Worm (Caenorhabditis elegans) whole organism, L1 larva: Measurements from ENCODE around the gene R07E5.7.

Experiments used
- C04F5.9 ChIP-seq: sonication (generic microtip); optimal IDR thresholded peaks from 2 replicates; lab custom pipeline; 2016; ENCODE audit warnings: missing genetic modification characterization, missing compliant biosample characterization
- C16A3.4 ChIP-seq: fragments of 150-350 bp; optimal IDR thresholded peaks from 2 replicates; lab custom pipeline; 2014; ENCODE audit warnings: missing biosample characterization, missing genetic modification characterization
- C34B4.2 ChIP-seq: sonication (generic microtip); optimal IDR thresholded peaks from 2 replicates; lab custom pipeline; 2017; ENCODE audit warnings: mild to moderate bottlenecking, missing genetic modification characterization, missing compliant biosample characterization
- F16B12.6 ChIP-seq: fragments of 150-350 bp; optimal IDR thresholded peaks from 2 replicates; lab custom pipeline; 2014; ENCODE audit warnings: missing biosample characterization, missing genetic modification characterization
- aha-1 ChIP-seq: fragments of 150-350 bp; optimal IDR thresholded peaks from 2 replicates; lab custom pipeline; 2014; ENCODE audit warnings: missing biosample characterization, missing genetic modification characterization
- alr-1 ChIP-seq: fragments of 200-800 bp; sonication (Bioruptor generic); optimal IDR thresholded peaks from 2 replicates; lab custom pipeline; 2018; ENCODE audit warnings: borderline replicate concordance, mild to moderate bottlenecking, missing genetic modification characterization, missing compliant biosample characterization
- blmp-1 ChIP-seq: fragments of 150-350 bp; optimal IDR thresholded peaks from 2 replicates; lab custom pipeline; 2014; ENCODE audit warnings: missing biosample characterization, missing genetic modification characterization
- ceh-63 ChIP-seq: fragments of 200-800 bp; sonication (Bioruptor generic); optimal IDR thresholded peaks from 2 replicates; lab custom pipeline; 2018; ENCODE audit warnings: mild to moderate bottlenecking, missing genetic modification characterization, missing compliant biosample characterization
- ceh-82 ChIP-seq, 3 experiments: fragments of 150-350 bp in 1 of 3; sonication (generic microtip) in 2 of 3; optimal IDR thresholded peaks; 2 replicates each; lab custom pipeline; 2014 to 2017; ENCODE audit warnings: missing biosample characterization in 3 of 3, missing genetic modification characterization in 3 of 3
- ceh-88 ChIP-seq: fragments of 200-800 bp; sonication (Bioruptor generic); IDR thresholded peaks from 2 replicates; pipeline ENCODE4 v1.3.6; 2022; ENCODE audit warnings: missing genetic modification characterization, missing compliant biosample characterization
- ceh-90 ChIP-seq: sonication (generic microtip); optimal IDR thresholded peaks from 2 replicates; lab custom pipeline; 2016; ENCODE audit warnings: missing genetic modification characterization, missing compliant biosample characterization
- dpl-1 ChIP-seq, 3 experiments: fragments of 150-350 bp in 2 of 3; sonication (generic microtip) in 1 of 3; optimal IDR thresholded peaks; 2 replicates each; lab custom pipeline; 2014 to 2017; ENCODE audit warnings: missing biosample characterization in 3 of 3, missing genetic modification characterization in 3 of 3, missing genetic modification reagents in 3 of 3
- dsc-1 ChIP-seq: sonication (generic microtip); optimal IDR thresholded peaks from 2 replicates; lab custom pipeline; 2016; ENCODE audit warnings: mild to moderate bottlenecking, missing genetic modification characterization, missing compliant biosample characterization
- efl-1 ChIP-seq, 4 experiments: fragments of 150-350 bp; optimal IDR thresholded peaks in 3 of 4; peaks in 1 of 4; 1 replicate in 1 of 4; 2 replicates in 3 of 4; lab custom pipeline; 2014; ENCODE audit warnings: missing biosample characterization in 2 of 4, missing genetic modification characterization in 2 of 4, missing genetic modification reagents in 2 of 4
- egl-13 ChIP-seq: sonication (generic microtip); optimal IDR thresholded peaks from 2 replicates; lab custom pipeline; 2016; ENCODE audit warnings: missing genotype, missing genetic modification reagents, missing genetic modification characterization, missing compliant biosample characterization
- elt-2 ChIP-seq: sonication (generic microtip); optimal IDR thresholded peaks from 2 replicates; lab custom pipeline; 2016; ENCODE audit warnings: missing genetic modification characterization, mild to moderate bottlenecking, inconsistent platforms, missing compliant biosample characterization, missing genetic modification reagents
- elt-3 ChIP-seq, 6 experiments: fragments of 150-350 bp in 1 of 6; sonication (generic microtip); optimal IDR thresholded peaks; 2 replicates each; lab custom pipeline; 2017 to 2018; ENCODE audit warnings: missing biosample characterization in 6 of 6, missing genetic modification characterization in 6 of 6, inconsistent platforms in 1 of 6
- fkh-8 ChIP-seq: sonication (generic microtip); optimal IDR thresholded peaks from 2 replicates; lab custom pipeline; 2016; ENCODE audit warnings: mild to moderate bottlenecking, missing genetic modification characterization, missing compliant biosample characterization
- hpl-2 ChIP-seq: fragments of 150-350 bp; optimal IDR thresholded peaks from 2 replicates; lab custom pipeline; 2014; ENCODE audit warnings: missing biosample characterization, missing genetic modification reagents, missing genetic modification characterization
- irx-1 ChIP-seq: sonication (generic microtip); optimal IDR thresholded peaks from 2 replicates; lab custom pipeline; 2016; ENCODE audit warnings: missing genetic modification characterization, missing compliant biosample characterization
- isw-1 ChIP-seq: fragments of 200-800 bp; sonication (Bioruptor generic); IDR thresholded peaks from 2 replicates; pipeline ENCODE4 v1.3.6; 2022; ENCODE audit warnings: missing genetic modification characterization, missing compliant biosample characterization
- lin-13 ChIP-seq: fragments of 150-350 bp; optimal IDR thresholded peaks from 2 replicates; lab custom pipeline; 2014; ENCODE audit warnings: missing biosample characterization, missing genetic modification reagents, missing genetic modification characterization
- lin-15B ChIP-seq: fragments of 150-350 bp; sonication (generic microtip); optimal IDR thresholded peaks from 3 replicates; lab custom pipeline; 2014; ENCODE audit warnings: missing biosample characterization, missing genetic modification characterization
- lin-35 ChIP-seq, 2 experiments: fragments of 150-350 bp; optimal IDR thresholded peaks; 2 replicates each; lab custom pipeline; 2014; ENCODE audit warnings: missing biosample characterization in 2 of 2, missing genetic modification characterization in 2 of 2, missing genetic modification reagents in 2 of 2
- lsy-2 ChIP-seq, 2 experiments: fragments of 150-350 bp; optimal IDR thresholded peaks; 2 replicates each; lab custom pipeline; 2014; ENCODE audit warnings: missing biosample characterization in 2 of 2, missing genetic modification characterization in 2 of 2
- mdl-1 ChIP-seq, 2 experiments: fragments of 150-350 bp; optimal IDR thresholded peaks; 2 replicates each; lab custom pipeline; 2014 to 2017; ENCODE audit warnings: missing biosample characterization in 2 of 2, missing genetic modification characterization in 2 of 2, inconsistent platforms in 1 of 2
- mep-1 ChIP-seq: fragments of 150-350 bp; optimal IDR thresholded peaks from 2 replicates; lab custom pipeline; 2014; ENCODE audit warnings: missing biosample characterization, missing genetic modification characterization
- nhr-19 ChIP-seq: fragments of 200-800 bp; sonication (Bioruptor generic); conservative IDR thresholded peaks from 2 replicates; pipeline ENCODE4 v1.3.6; 2022; ENCODE audit warnings: missing genetic modification characterization, missing compliant biosample characterization
- nhr-20 ChIP-seq: sonication (generic microtip); optimal IDR thresholded peaks from 2 replicates; lab custom pipeline; 2016; ENCODE audit warnings: mild to moderate bottlenecking, missing genetic modification characterization, missing compliant biosample characterization
- nhr-47 ChIP-seq: sonication (generic microtip); optimal IDR thresholded peaks from 2 replicates; lab custom pipeline; 2016; ENCODE audit warnings: mild to moderate bottlenecking, missing genetic modification characterization, moderate library complexity, missing compliant biosample characterization
- nhr-71 ChIP-seq: sonication (generic microtip); optimal IDR thresholded peaks from 2 replicates; lab custom pipeline; 2016; ENCODE audit warnings: mild to moderate bottlenecking, missing genetic modification characterization, moderate library complexity, missing compliant biosample characterization
- nhr-77 ChIP-seq: fragments of 150-350 bp; optimal IDR thresholded peaks from 2 replicates; lab custom pipeline; 2014; ENCODE audit warnings: missing biosample characterization, missing genetic modification characterization
- nhr-85 ChIP-seq: sonication (generic microtip); peaks from one replicate; lab custom pipeline; 2016; ENCODE audit warnings: missing genetic modification characterization, inconsistent platforms, missing compliant biosample characterization
- nhr-90 ChIP-seq: sonication (generic microtip); optimal IDR thresholded peaks from 2 replicates; lab custom pipeline; 2016; ENCODE audit warnings: mild to moderate bottlenecking, missing genetic modification characterization, missing compliant biosample characterization; ENCODE audit not compliant: poor library complexity
- pag-3 ChIP-seq: sonication (generic microtip); optimal IDR thresholded peaks from 2 replicates; lab custom pipeline; 2017; ENCODE audit warnings: missing genetic modification characterization, mild to moderate bottlenecking, missing compliant biosample characterization, antibody characterized with exemption, borderline replicate concordance; ENCODE audit not compliant: insufficient read depth
- pqm-1 ChIP-seq: sonication (generic microtip); optimal IDR thresholded peaks from 3 replicates; lab custom pipeline; 2017; ENCODE audit warnings: missing biosample characterization, missing genetic modification characterization
- rnt-1 ChIP-seq: sonication (generic microtip); optimal IDR thresholded peaks from 2 replicates; lab custom pipeline; 2016; ENCODE audit warnings: mild to moderate bottlenecking, missing genetic modification characterization, moderate library complexity, missing compliant biosample characterization
- skn-1 ChIP-seq: fragments of 150-350 bp; optimal IDR thresholded peaks from 2 replicates; lab custom pipeline; 2014; ENCODE audit warnings: missing biosample characterization, missing genetic modification characterization
- snpc-4 ChIP-seq: fragments of 150-350 bp; optimal IDR thresholded peaks from 2 replicates; lab custom pipeline; 2014; ENCODE audit warnings: missing biosample characterization, missing genetic modification characterization
- snu-23 ChIP-seq: sonication (generic microtip); optimal IDR thresholded peaks from 2 replicates; lab custom pipeline; 2016; ENCODE audit warnings: missing genetic modification characterization, missing compliant biosample characterization
- sox-4 ChIP-seq: sonication (generic microtip); optimal IDR thresholded peaks from 2 replicates; lab custom pipeline; 2016; ENCODE audit warnings: missing genetic modification characterization, missing compliant biosample characterization
- swsn-7 ChIP-seq: sonication (generic microtip); optimal IDR thresholded peaks from 2 replicates; lab custom pipeline; 2016; ENCODE audit warnings: missing genetic modification characterization, missing compliant biosample characterization
- tbx-2 ChIP-seq: sonication (generic microtip); optimal IDR thresholded peaks from 2 replicates; lab custom pipeline; 2016; ENCODE audit warnings: missing genetic modification characterization, missing compliant biosample characterization
- unc-130 ChIP-seq: fragments of 150-350 bp; optimal IDR thresholded peaks from 2 replicates; lab custom pipeline; 2017; ENCODE audit warnings: missing biosample characterization, missing genetic modification characterization, inconsistent platforms
- unc-30 ChIP-seq: sonication (generic microtip); optimal IDR thresholded peaks from 2 replicates; lab custom pipeline; 2017; ENCODE audit warnings: missing biosample characterization, missing genetic modification characterization
- unc-62 ChIP-seq: fragments of 150-350 bp; optimal IDR thresholded peaks from 2 replicates; lab custom pipeline; 2014; ENCODE audit warnings: missing biosample characterization, missing genetic modification reagents, missing genetic modification characterization
- unc-86 ChIP-seq: sonication (generic microtip); optimal IDR thresholded peaks from 2 replicates; lab custom pipeline; 2016; ENCODE audit warnings: missing genetic modification characterization, missing compliant biosample characterization
- xbp-1 ChIP-seq: sonication (generic microtip); optimal IDR thresholded peaks from 2 replicates; lab custom pipeline; 2016; ENCODE audit warnings: missing genetic modification characterization, missing compliant biosample characterization
- ztf-11 ChIP-seq, 2 experiments: sonication (generic microtip); optimal IDR thresholded peaks; 2 replicates each; lab custom pipeline; 2016 to 2017; ENCODE audit warnings: missing genetic modification characterization in 2 of 2, missing biosample characterization in 1 of 2, missing compliant biosample characterization in 1 of 2

R07E5.7 gene

DNA sequence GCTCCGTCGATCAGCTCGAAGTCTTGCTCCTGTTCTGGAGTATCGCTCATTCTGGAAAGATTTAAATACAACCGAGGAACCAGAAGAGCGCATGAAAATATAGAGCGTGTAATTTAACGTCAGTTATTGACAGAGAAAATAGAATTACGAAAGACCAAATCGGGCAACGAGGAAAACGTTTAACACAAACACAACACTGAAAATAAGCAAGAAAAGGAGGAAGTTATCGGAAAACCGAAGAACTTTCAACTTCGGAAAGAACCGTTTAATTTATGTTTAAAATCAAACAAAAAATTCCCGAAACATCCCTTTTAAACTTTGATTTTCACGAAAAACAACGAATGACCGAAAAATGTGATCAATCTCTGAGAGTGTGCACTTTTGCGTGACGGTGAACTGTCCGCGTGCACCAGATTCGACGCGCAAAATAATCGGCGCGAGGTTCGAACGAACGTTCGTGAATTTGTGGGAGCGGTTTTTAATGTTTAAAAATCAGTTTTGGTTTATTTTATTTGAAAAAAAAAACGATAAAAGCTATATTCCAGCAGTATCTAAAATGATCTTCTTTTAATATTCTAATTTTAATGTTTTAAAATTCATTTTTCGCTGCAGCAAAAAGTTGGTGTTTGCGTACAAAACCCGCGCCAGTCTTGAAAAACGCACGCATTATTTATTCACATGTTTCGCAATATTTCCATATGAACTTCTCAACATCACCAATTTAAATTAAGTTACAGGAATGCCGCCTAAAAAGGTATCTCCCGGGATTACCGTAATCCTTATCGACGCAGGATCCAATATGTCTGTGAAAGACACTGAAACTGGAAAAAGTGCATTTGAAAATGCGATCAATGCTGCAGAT lies at the start of gene R07E5.7, which contains the start of gene cku-80:
R07E5.7 (minus strand) TSS at position 51 of the 862 bp plus-strand sequence.
cku-80 (plus strand) TSS at position 732 of the 862 bp plus-strand sequence.
- no peak for TF ChIP-seq hpl-2
- peak; percentile 53 for TF ChIP-seq tbx-2 (tag; lab: Kevin White, UChicago)
- peak; percentile 86 to 91 (median 90) for TF ChIP-seq dpl-1 (GFP tag; optimal IDR thresholded peaks at IDR 0.05; lab: Kevin White, UChicago)
- peak; percentile 73 for TF ChIP-seq nhr-47
- TF ChIP-seq nhr-77 (tag; lab: Kevin White, UChicago): peak; percentile 24
- TF ChIP-seq egl-13 (tag; lab: Kevin White, UChicago): no peak
- no peak for TF ChIP-seq pag-3 (tag; lab: Kevin White, UChicago)
- TF ChIP-seq unc-86: peak; percentile 46
- TF ChIP-seq swsn-7 (tag; lab: Kevin White, UChicago): peak; percentile 54
- peak; percentile 44 for TF ChIP-seq snpc-4 (tag; lab: Kevin White, UChicago)
- TF ChIP-seq alr-1: no peak
- peak; percentile 40 for TF ChIP-seq elt-2 (tag; lab: Kevin White, UChicago)
- no peak for TF ChIP-seq ceh-63 (GFP tag; lab: Kevin White, UChicago)
- TF ChIP-seq aha-1 (tag; lab: Kevin White, UChicago): peak; percentile 28
- TF ChIP-seq nhr-90 (tag; lab: Kevin White, UChicago): peak; percentile 55
- no peak for TF ChIP-seq ceh-90
- peak; percentile 96 for TF ChIP-seq F16B12.6
- TF ChIP-seq mep-1 (tag; lab: Kevin White, UChicago): peak; percentile 59
- TF ChIP-seq ceh-88 (GFP tag; lab: Robert Waterston, UW): no peak
- TF ChIP-seq elt-3 (tag; optimal IDR thresholded peaks at IDR 0.05; lab: Kevin White, UChicago): peak in 2 of 6 experiments; percentile 44 to 47
- peak; percentile 78 for TF ChIP-seq nhr-71 (tag; lab: Kevin White, UChicago)
- peak; percentile 39; the same call in 1 of the 2 replicates for TF ChIP-seq isw-1
- peak in 1 of 2 experiments; percentile 28 for TF ChIP-seq ztf-11 (tag; optimal IDR thresholded peaks at IDR 0.05; lab: Kevin White, UChicago)
- peak; percentile 70 for TF ChIP-seq nhr-20 (tag; lab: Kevin White, UChicago)
- peak; percentile 6 to 68 (median 58) for TF ChIP-seq ceh-82 (tag; optimal IDR thresholded peaks at IDR 0.05; lab: Kevin White, UChicago)
- TF ChIP-seq blmp-1 (tag; lab: Kevin White, UChicago): peak; percentile 51
- TF ChIP-seq nhr-19: peak; percentile 74
- peak; percentile 70 for TF ChIP-seq C16A3.4
- peak; percentile 78 for TF ChIP-seq rnt-1 (tag; lab: Kevin White, UChicago)
- TF ChIP-seq pqm-1: no peak
- TF ChIP-seq snu-23 (GFP tag; lab: Kevin White, UChicago): peak; percentile 84
- TF ChIP-seq C34B4.2 (tag; lab: Kevin White, UChicago): no peak
- TF ChIP-seq unc-30 (tag; lab: Kevin White, UChicago): no peak
- TF ChIP-seq skn-1 (tag; lab: Kevin White, UChicago): no peak
- TF ChIP-seq mdl-1 (tag; optimal IDR thresholded peaks at IDR 0.05; lab: Kevin White, UChicago): peak in 1 of 2 experiments; percentile 41
- peak; percentile 30 for TF ChIP-seq fkh-8
- peak; percentile 51 for TF ChIP-seq lin-13 (GFP tag; lab: Kevin White, UChicago)
- TF ChIP-seq irx-1 (tag; lab: Kevin White, UChicago): peak; percentile 42
- TF ChIP-seq C04F5.9 (tag; lab: Kevin White, UChicago): peak; percentile 31
- peak; percentile 40 for TF ChIP-seq dsc-1 (tag; lab: Kevin White, UChicago)
- peak; percentile 84 to 95 for TF ChIP-seq lin-35 (GFP tag; optimal IDR thresholded peaks at IDR 0.05; lab: Kevin White, UChicago)
- peak; percentile 66 to 91 for TF ChIP-seq efl-1 (optimal IDR thresholded peaks at IDR 0.05; lab: Kevin White, UChicago)
- peak; percentile 90 to 99 for TF ChIP-seq efl-1 (GFP tag; optimal IDR thresholded peaks at IDR 0.05 in 1 of 2; lab: Kevin White, UChicago)
- TF ChIP-seq xbp-1 (tag; lab: Kevin White, UChicago): peak; percentile 61
- peak; percentile 42 for TF ChIP-seq sox-4
- TF ChIP-seq unc-130 (tag; lab: Kevin White, UChicago): peak; percentile 56
- peak; percentile 75 for TF ChIP-seq nhr-85 (tag; lab: Kevin White, UChicago)
- no peak for TF ChIP-seq unc-62
- TF ChIP-seq lin-15B (tag; lab: Kevin White, UChicago): peak; percentile 62
- peak; percentile 74 to 78 for TF ChIP-seq lsy-2 (tag; optimal IDR thresholded peaks at IDR 0.05; lab: Kevin White, UChicago)
- TF ChIP-seq, all 84 proteins: peak for 37
